Worm (Caenorhabditis elegans) whole organism, L4 larva: ENCODE data around the gene dnj-19.

Experiments used
- F10B5.3 ChIP-seq: sonication (generic microtip); optimal IDR thresholded peaks from 2 replicates; lab custom pipeline; 2016; ENCODE audit warnings: mild to moderate bottlenecking, missing genetic modification characterization, missing compliant biosample characterization
- R02D3.7 ChIP-seq: fragments of 150-350 bp; sonication (generic microtip); optimal IDR thresholded peaks from 3 replicates; lab custom pipeline; 2014; ENCODE audit warnings: missing biosample characterization, missing genetic modification characterization
- T20F7.1 ChIP-seq: fragments of 200-800 bp; sonication (Bioruptor generic); optimal IDR thresholded peaks from 2 replicates; lab custom pipeline; 2018; ENCODE audit warnings: mild to moderate bottlenecking, missing genetic modification characterization, missing compliant biosample characterization
- Y48G9A.11 ChIP-seq: fragments of 200-800 bp; sonication (Bioruptor generic); IDR thresholded peaks from 2 replicates; pipeline ENCODE4 v1.3.6; 2022; ENCODE audit warnings: missing genetic modification reagents, missing genetic modification characterization, missing compliant biosample characterization
- aha-1 ChIP-seq: fragments of 150-350 bp; peaks from one replicate; lab custom pipeline; 2014; ENCODE audit warnings: missing biosample characterization, missing genetic modification characterization
- aly-2 ChIP-seq: sonication (generic microtip); optimal IDR thresholded peaks from 2 replicates; lab custom pipeline; 2018; ENCODE audit warnings: missing biosample characterization, missing genetic modification characterization
- arid-1 ChIP-seq: fragments of 200-800 bp; sonication (Bioruptor generic); conservative IDR thresholded peaks from 2 replicates; pipeline ENCODE4 v1.3.6; 2022; ENCODE audit warnings: missing genetic modification reagents, missing genetic modification characterization, missing compliant biosample characterization
- ceh-62 ChIP-seq: sonication (generic microtip); optimal IDR thresholded peaks from 2 replicates; lab custom pipeline; 2017; ENCODE audit warnings: missing biosample characterization, missing genetic modification characterization
- cey-2 ChIP-seq: sonication (generic microtip); optimal IDR thresholded peaks from 3 replicates; lab custom pipeline; 2017; ENCODE audit warnings: missing genetic modification characterization, mild to moderate bottlenecking, missing compliant biosample characterization, antibody characterized with exemption, borderline replicate concordance; ENCODE audit not compliant: insufficient read depth
- daf-16 ChIP-seq, 3 experiments: sonication (generic microtip); optimal IDR thresholded peaks; 2 replicates each; lab custom pipeline; 2016 to 2017; ENCODE audit warnings: missing genetic modification characterization in 3 of 3, missing genetic modification reagents in 3 of 3, mild to moderate bottlenecking in 2 of 3, missing compliant biosample characterization in 2 of 3, missing biosample characterization in 1 of 3, moderate library complexity in 1 of 3
- daf-8 ChIP-seq: fragments of 200-800 bp; sonication (Bioruptor generic); IDR thresholded peaks from 2 replicates; pipeline ENCODE4 v1.3.6; 2022; ENCODE audit warnings: missing genetic modification characterization, missing compliant biosample characterization
- egl-27 ChIP-seq: sonication (generic microtip); optimal IDR thresholded peaks from 3 replicates; lab custom pipeline; 2017; ENCODE audit warnings: missing biosample characterization, missing genetic modification reagents, missing genetic modification characterization
- fkh-10 ChIP-seq: fragments of 150-350 bp; optimal IDR thresholded peaks from 2 replicates; lab custom pipeline; 2014; ENCODE audit warnings: missing biosample characterization, missing genetic modification reagents, missing genetic modification characterization
- hif-1 ChIP-seq, 2 experiments: sonication (generic microtip); optimal IDR thresholded peaks; 2 replicates each; lab custom pipeline; 2016 to 2017; ENCODE audit warnings: missing compliant biosample characterization in 2 of 2, missing genetic modification characterization in 2 of 2, missing genetic modification reagents in 2 of 2, missing genotype in 2 of 2, mild to moderate bottlenecking in 1 of 2
- hlh-30 ChIP-seq: sonication (generic microtip); optimal IDR thresholded peaks from 2 replicates; lab custom pipeline; 2017; ENCODE audit warnings: antibody characterized with exemption, mild to moderate bottlenecking, missing genetic modification characterization, missing compliant biosample characterization; ENCODE audit not compliant: insufficient read depth
- hmg-1.1 ChIP-seq: fragments of 200-800 bp; sonication (Bioruptor generic); IDR thresholded peaks from 2 replicates; pipeline ENCODE4 v1.3.6; 2022; ENCODE audit warnings: missing genetic modification reagents, missing genetic modification characterization, missing compliant biosample characterization
- jun-1 ChIP-seq: fragments of 150-350 bp; optimal IDR thresholded peaks from 2 replicates; lab custom pipeline; 2014; ENCODE audit warnings: missing biosample characterization, missing genetic modification reagents, missing genetic modification characterization
- lin-1 ChIP-seq: fragments of 200-800 bp; sonication (Bioruptor generic); IDR thresholded peaks from 2 replicates; pipeline ENCODE4 v1.3.6; 2022; ENCODE audit warnings: missing genetic modification reagents, missing genetic modification characterization, missing compliant biosample characterization
- mep-1 ChIP-seq: fragments of 150-350 bp; sonication (generic microtip); optimal IDR thresholded peaks from 3 replicates; lab custom pipeline; 2014; ENCODE audit warnings: missing biosample characterization, missing genetic modification characterization
- mes-2 ChIP-seq: sonication (generic microtip); optimal IDR thresholded peaks from 2 replicates; lab custom pipeline; 2016; ENCODE audit warnings: missing genotype, mild to moderate bottlenecking, missing genetic modification characterization, missing compliant biosample characterization; ENCODE audit not compliant: poor library complexity, severe bottlenecking
- mxl-3 ChIP-seq: fragments of 200-800 bp; sonication (Bioruptor generic); optimal IDR thresholded peaks from 2 replicates; lab custom pipeline; 2018; ENCODE audit warnings: mild to moderate bottlenecking, missing genetic modification characterization, missing compliant biosample characterization
- pqm-1 ChIP-seq: sonication (generic microtip); optimal IDR thresholded peaks from 2 replicates; lab custom pipeline; 2017; ENCODE audit warnings: missing biosample characterization, missing genetic modification characterization
- rbr-2 ChIP-seq: sonication (generic microtip); optimal IDR thresholded peaks from 2 replicates; lab custom pipeline; 2016; ENCODE audit warnings: missing genotype, missing genetic modification characterization, missing compliant biosample characterization
- skn-1 ChIP-seq: fragments of 150-350 bp; optimal IDR thresholded peaks from 2 replicates; lab custom pipeline; 2014; ENCODE audit warnings: missing biosample characterization, missing genetic modification characterization
- snpc-1.2 ChIP-seq: fragments of 200-800 bp; sonication (Bioruptor generic); IDR thresholded peaks from 2 replicates; pipeline ENCODE4 v1.3.6; 2022; ENCODE audit warnings: missing genetic modification reagents, missing genetic modification characterization, missing compliant biosample characterization
- spr-3 ChIP-seq: fragments of 200-800 bp; sonication (Bioruptor generic); optimal IDR thresholded peaks from 2 replicates; lab custom pipeline; 2018; ENCODE audit warnings: mild to moderate bottlenecking, missing genetic modification characterization, missing compliant biosample characterization
- unc-130 ChIP-seq: sonication (generic microtip); optimal IDR thresholded peaks from 2 replicates; lab custom pipeline; 2016; ENCODE audit warnings: missing genetic modification reagents, missing genetic modification characterization, missing compliant biosample characterization
- unc-62 ChIP-seq, 3 experiments: fragments of 150-350 bp in 1 of 3; sonication (generic microtip); optimal IDR thresholded peaks in 2 of 3; peaks in 1 of 3; 1 replicate in 1 of 3; 2 replicates in 2 of 3; lab custom pipeline; 2014 to 2017; ENCODE audit warnings: missing biosample characterization in 3 of 3, missing genetic modification characterization in 3 of 3, missing genetic modification reagents in 3 of 3, missing genotype in 1 of 3

Gene dnj-19

DNA sequence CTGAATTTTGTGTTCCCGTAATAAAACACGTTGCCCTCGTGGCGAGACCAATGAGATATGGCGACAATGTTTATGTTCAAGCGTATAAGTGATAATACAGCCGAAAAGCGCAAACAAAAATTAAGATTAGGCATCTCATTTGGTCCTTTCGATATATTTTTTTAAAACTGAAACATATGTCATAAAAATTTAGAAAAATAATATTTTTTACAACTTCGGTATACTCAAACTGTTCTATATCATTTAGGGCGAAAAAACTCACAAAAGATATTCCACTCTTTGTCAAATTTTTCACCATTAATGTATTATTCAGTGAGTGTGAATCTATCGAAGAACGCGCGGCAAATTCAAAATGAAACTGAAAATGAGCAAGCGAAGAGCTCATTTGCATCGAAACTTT is 33.8 kb upstream of the dnj-19 start, which contains the start of gene cft-1:
Gene cft-1 (plus strand): TSS at position 301 of the 400 bp plus-strand sequence.
- TF ChIP-seq daf-8 (GFP tag; lab: Robert Waterston, UW) (no peak), ceh-62 (no peak), aly-2 (tag; lab: Kevin White, UChicago) (no peak), arid-1 (GFP tag; lab: Robert Waterston, UW) (no peak), pqm-1 (tag; lab: Kevin White, UChicago) (no peak)

DNA sequence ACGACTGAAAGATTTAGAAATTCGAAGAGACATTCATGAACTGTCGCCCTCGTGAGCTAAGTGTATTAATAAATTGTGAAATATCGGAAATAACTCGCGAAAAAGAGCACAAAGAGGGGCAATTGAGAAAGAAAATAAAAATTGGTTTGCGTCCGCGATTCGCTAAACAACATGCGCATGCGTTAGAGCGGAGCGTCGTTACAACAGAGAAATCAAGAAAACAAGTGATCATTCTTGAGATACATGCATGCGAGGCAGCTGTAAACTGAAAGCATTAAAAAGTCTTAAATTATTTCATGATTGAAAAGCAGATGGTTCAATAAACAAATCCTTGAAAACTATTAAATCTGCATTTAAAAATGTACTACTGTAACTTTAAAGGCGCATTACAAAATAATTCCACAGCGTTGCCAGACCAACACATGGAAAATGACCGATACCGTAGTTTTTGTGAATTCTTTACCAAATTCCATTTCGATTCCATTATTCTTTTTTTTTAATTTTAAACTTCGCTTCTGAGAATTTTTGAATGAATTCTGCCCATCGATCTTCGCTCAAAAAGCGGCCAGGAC is 31.7 kb upstream of the dnj-19 start, which contains the start of the genes cox-16 and syp-2:
Gene cox-16 (minus strand): TSS at position 4 of the 572 bp plus-strand sequence.
Gene syp-2 (plus strand): TSS at position 248 of the 572 bp plus-strand sequence.
- TF ChIP-seq daf-16 (GFP tag; optimal IDR thresholded peaks at IDR 0.05; lab: Kevin White, UChicago) (no peak), daf-16 (tag; optimal IDR thresholded peaks at IDR 0.05; lab: Kevin White, UChicago) (no peak), Y48G9A.11 (peak; percentile 97), unc-130 (GFP tag; lab: Kevin White, UChicago) (peak; percentile 26), mes-2 (tag; lab: Kevin White, UChicago) (peak; percentile 8), T20F7.1 (GFP tag; lab: Kevin White, UChicago) (peak; percentile 96), snpc-1.2 (GFP tag; lab: Robert Waterston, UW) (0 out of 2 replicates have a peak, but pooled peaks have one; percentile 36), mxl-3 (GFP tag; lab: Kevin White, UChicago) (no peak), jun-1 (no peak), hlh-30 (tag; lab: Kevin White, UChicago) (peak; percentile 18), hmg-1.1 (GFP tag; lab: Robert Waterston, UW) (0 out of 2 replicates have a peak, but pooled peaks have one; percentile 32)

DNA sequence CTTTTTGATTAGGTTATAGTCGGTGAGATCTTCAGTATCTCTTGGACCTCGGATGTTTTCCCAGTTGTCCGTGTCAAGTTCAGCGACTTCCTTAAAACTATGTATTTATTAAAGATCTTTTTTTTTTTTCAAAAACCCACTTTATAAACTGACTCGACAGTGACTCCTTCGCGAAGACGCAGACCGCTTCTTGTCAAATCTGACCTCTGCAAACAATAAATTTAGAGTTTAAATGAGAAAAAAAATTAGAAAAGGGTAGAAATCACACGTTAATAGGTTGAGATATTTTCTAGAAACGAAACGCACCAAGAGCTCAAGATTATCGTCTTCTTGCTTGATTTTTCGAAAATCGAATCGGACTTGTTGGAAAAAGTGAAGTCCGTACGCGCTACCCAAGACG is 31.1 kb upstream of the dnj-19 start, which contains the start of gene C24G6.8:
Gene C24G6.8 (minus strand): TSS at position 101 of the 400 bp plus-strand sequence.
- TF ChIP-seq unc-62 (GFP tag; optimal IDR thresholded peaks at IDR 0.05 in 1 of 2; lab: Kevin White, UChicago) (peak in 1 of 2 experiments; percentile 3), unc-62 (tag; optimal IDR thresholded peaks at IDR 0.05; lab: Kevin White, UChicago) (no peak), R02D3.7 (tag; lab: Kevin White, UChicago) (no peak), skn-1 (no peak)

DNA sequence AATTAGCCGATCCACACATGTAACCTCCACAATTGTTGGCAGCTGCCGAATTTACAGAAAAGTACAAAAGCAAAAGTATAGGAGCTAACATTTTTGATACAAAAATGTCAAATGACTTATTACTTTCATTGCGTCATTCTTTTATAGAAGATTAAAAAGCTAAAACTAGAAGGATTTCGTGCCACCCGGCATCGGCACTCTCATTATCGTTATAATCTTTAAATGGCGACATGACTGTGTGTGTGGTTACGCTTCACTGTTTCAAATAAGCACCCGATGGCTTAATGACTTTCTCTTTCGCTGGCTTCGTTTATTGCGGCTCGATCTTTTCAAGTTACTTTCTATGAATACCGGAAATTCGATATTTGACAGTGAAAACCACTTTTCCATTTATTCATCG is 29.1 kb upstream of the dnj-19 start, which contains the start of gene grl-1:
Gene grl-1 (minus strand): TSS at position 101 of the 400 bp plus-strand sequence.
- TF ChIP-seq hif-1 (tag; optimal IDR thresholded peaks at IDR 0.05; lab: Kevin White, UChicago) (no peak), R02D3.7 (tag; lab: Kevin White, UChicago) (no peak), unc-130 (GFP tag; lab: Kevin White, UChicago) (no peak), F10B5.3 (no peak), ceh-62 (no peak), unc-62 (GFP tag; optimal IDR thresholded peaks at IDR 0.05 in 1 of 2; lab: Kevin White, UChicago) (no peak), unc-62 (tag; optimal IDR thresholded peaks at IDR 0.05; lab: Kevin White, UChicago) (no peak), spr-3 (GFP tag; lab: Kevin White, UChicago) (no peak), lin-1 (no peak), fkh-10 (GFP tag; lab: Kevin White, UChicago) (no peak)

DNA sequence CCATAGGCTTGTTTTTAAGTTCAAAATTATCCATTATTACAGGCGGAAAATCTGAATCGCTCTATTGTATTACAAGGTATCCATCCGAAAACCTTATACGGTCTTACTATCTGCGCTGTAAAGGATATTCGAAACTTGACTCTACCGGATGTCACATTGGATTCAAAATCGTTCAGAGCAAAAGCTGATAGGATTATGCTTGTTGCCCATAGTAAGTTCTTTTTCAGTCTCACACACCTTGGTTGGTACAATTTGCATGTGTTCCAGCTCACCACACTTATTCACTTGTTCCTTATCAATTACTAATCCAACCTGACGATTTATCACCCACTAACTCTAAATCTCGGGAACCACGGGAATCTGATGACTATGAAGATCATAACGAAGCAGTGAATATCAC is 23.0 kb upstream of the dnj-19 start:
- TF ChIP-seq unc-62 (GFP tag; optimal IDR thresholded peaks at IDR 0.05 in 1 of 2; lab: Kevin White, UChicago): peak in 1 of 2 experiments; percentile 92
- TF ChIP-seq unc-62 (tag; optimal IDR thresholded peaks at IDR 0.05; lab: Kevin White, UChicago): no peak
- TF ChIP-seq mep-1 (tag; lab: Kevin White, UChicago): no peak

DNA sequence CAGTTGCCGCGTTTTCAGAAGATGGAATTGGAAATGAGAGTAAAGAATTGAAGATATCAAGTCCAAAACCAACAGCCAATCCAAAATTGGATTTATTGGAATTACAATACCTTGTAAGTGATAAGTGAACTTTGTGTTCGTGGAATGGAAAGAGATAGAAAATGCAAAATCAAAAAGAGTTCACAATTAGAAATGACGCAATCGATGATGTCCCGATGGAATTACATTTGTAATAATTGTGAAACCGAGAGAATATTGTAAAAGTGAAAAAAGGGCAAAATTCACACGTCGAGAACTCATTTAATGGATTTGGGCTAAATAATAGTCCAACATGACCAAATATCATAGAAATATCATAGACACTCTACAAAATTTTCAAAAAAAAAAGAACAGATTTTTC is 20.6 kb upstream of the dnj-19 start:
- TF ChIP-seq Y48G9A.11 (no peak), egl-27 (no peak), rbr-2 (tag; lab: Kevin White, UChicago) (no peak), unc-62 (GFP tag; optimal IDR thresholded peaks at IDR 0.05 in 1 of 2; lab: Kevin White, UChicago) (peak in 1 of 2 experiments; percentile 80), unc-62 (tag; optimal IDR thresholded peaks at IDR 0.05; lab: Kevin White, UChicago) (no peak), cey-2 (tag; lab: Kevin White, UChicago) (no peak), aha-1 (tag; lab: Kevin White, UChicago) (peak; percentile 80)
- TF ChIP-seq, all 104 proteins: peak for 2
